Worm (Caenorhabditis elegans) whole organism, young adult: ENCODE results near the gene kel-10.

ENCODE experiments used
- B0019.2 ChIP-seq: fragments of 200-800 bp; sonication (Bioruptor generic); conservative IDR thresholded peaks from 2 replicates; pipeline ENCODE4 v1.3.6; 2022; ENCODE audit warnings: missing genetic modification reagents, missing genetic modification characterization, missing compliant biosample characterization
- B0035.1 ChIP-seq: sonication (generic microtip); optimal IDR thresholded peaks from 2 replicates; lab custom pipeline; 2016; ENCODE audit warnings: missing genetic modification characterization, mild to moderate bottlenecking, missing compliant biosample characterization, missing genotype, missing genetic modification reagents
- F22D6.2 ChIP-seq: sonication (generic microtip); optimal IDR thresholded peaks from 2 replicates; lab custom pipeline; 2016; ENCODE audit warnings: mild to moderate bottlenecking, missing genetic modification characterization, missing compliant biosample characterization
- F33H1.4 ChIP-seq: fragments of 200-800 bp; sonication (Bioruptor generic); IDR thresholded peaks from 2 replicates; pipeline ENCODE4 v1.3.6; 2022; ENCODE audit warnings: missing genetic modification reagents, missing genetic modification characterization, missing compliant biosample characterization
- F39B2.1 ChIP-seq: fragments of 200-800 bp; sonication (Bioruptor generic); IDR thresholded peaks from 2 replicates; pipeline ENCODE4 v1.3.6; 2022; ENCODE audit warnings: missing genetic modification reagents, missing genetic modification characterization, missing compliant biosample characterization
- F57C9.4 ChIP-seq: sonication (generic microtip); optimal IDR thresholded peaks from 2 replicates; lab custom pipeline; 2017; ENCODE audit warnings: mild to moderate bottlenecking, missing genetic modification characterization, missing compliant biosample characterization
- K12H6.12 ChIP-seq: fragments of 200-800 bp; sonication (Bioruptor generic); optimal IDR thresholded peaks from 2 replicates; lab custom pipeline; 2018; ENCODE audit warnings: mild to moderate bottlenecking, missing genetic modification characterization, missing compliant biosample characterization
- Y56A3A.18 ChIP-seq: fragments of 200-800 bp; sonication (Bioruptor generic); IDR thresholded peaks from 2 replicates; pipeline ENCODE4 v1.3.6; 2022; ENCODE audit warnings: missing genetic modification reagents, missing genetic modification characterization, missing compliant biosample characterization
- aptf-2 ChIP-seq: fragments of 200-800 bp; sonication (Bioruptor generic); conservative IDR thresholded peaks from 2 replicates; pipeline ENCODE4 v1.3.6; 2022; ENCODE audit warnings: missing genetic modification reagents, missing genetic modification characterization, missing compliant biosample characterization
- atf-7 ChIP-seq: sonication (generic microtip); optimal IDR thresholded peaks from 2 replicates; lab custom pipeline; 2017; ENCODE audit warnings: mild to moderate bottlenecking, missing genetic modification characterization, missing compliant biosample characterization
- attf-3 ChIP-seq: fragments of 200-800 bp; sonication (Bioruptor generic); conservative IDR thresholded peaks from 2 replicates; pipeline ENCODE4 v1.3.6; 2022; ENCODE audit warnings: missing genetic modification reagents, missing genetic modification characterization, missing compliant biosample characterization
- bed-1 ChIP-seq: fragments of 200-800 bp; sonication (Bioruptor generic); IDR thresholded peaks from 2 replicates; pipeline ENCODE4 v1.3.6; 2022; ENCODE audit warnings: missing genetic modification reagents, missing genetic modification characterization, missing compliant biosample characterization
- bed-2 ChIP-seq: fragments of 200-800 bp; sonication (Bioruptor generic); IDR thresholded peaks from 2 replicates; pipeline ENCODE4 v1.3.6; 2022; ENCODE audit warnings: missing genetic modification reagents, missing genetic modification characterization, missing compliant biosample characterization
- cebp-2 ChIP-seq: fragments of 200-800 bp; sonication (Bioruptor generic); IDR thresholded peaks from 2 replicates; pipeline ENCODE4 v1.3.6; 2022; ENCODE audit warnings: missing genetic modification characterization, missing compliant biosample characterization
- ceh-27 ChIP-seq: fragments of 200-800 bp; sonication (Bioruptor generic); optimal IDR thresholded peaks from 2 replicates; lab custom pipeline; 2018; ENCODE audit warnings: mild to moderate bottlenecking, missing genetic modification characterization, moderate library complexity, missing compliant biosample characterization
- ceh-40 ChIP-seq: fragments of 200-800 bp; sonication (Bioruptor generic); IDR thresholded peaks from 2 replicates; pipeline ENCODE4 v1.3.6; 2022; ENCODE audit warnings: missing genetic modification characterization, missing compliant biosample characterization
- ceh-91 ChIP-seq: fragments of 200-800 bp; sonication (Bioruptor generic); IDR thresholded peaks from 2 replicates; pipeline ENCODE4 v1.3.6; 2022; ENCODE audit warnings: missing genetic modification reagents, missing genetic modification characterization, missing compliant biosample characterization
- chd-7 ChIP-seq: sonication (generic microtip); optimal IDR thresholded peaks from 2 replicates; lab custom pipeline; 2016; ENCODE audit warnings: mild to moderate bottlenecking, missing genetic modification characterization, moderate library complexity, missing compliant biosample characterization
- egl-44 ChIP-seq: fragments of 200-800 bp; sonication (Bioruptor generic); IDR thresholded peaks from 2 replicates; pipeline ENCODE4 v1.3.6; 2022; ENCODE audit warnings: missing genetic modification reagents, missing genetic modification characterization, missing compliant biosample characterization
- ets-4 ChIP-seq: fragments of 200-800 bp; sonication (Bioruptor generic); optimal IDR thresholded peaks from 2 replicates; lab custom pipeline; 2018; ENCODE audit warnings: mild to moderate bottlenecking, missing genetic modification characterization, missing compliant biosample characterization
- hmg-1.2 ChIP-seq: fragments of 200-800 bp; sonication (Bioruptor generic); IDR thresholded peaks from 2 replicates; pipeline ENCODE4 v1.3.6; 2022; ENCODE audit warnings: missing genetic modification reagents, missing genetic modification characterization, missing compliant biosample characterization
- hsf-1 ChIP-seq: fragments of 200-800 bp; sonication (Bioruptor generic); IDR thresholded peaks from 2 replicates; pipeline ENCODE4 v1.3.6; 2022; ENCODE audit warnings: missing genetic modification reagents, missing genetic modification characterization, missing compliant biosample characterization
- lag-1 ChIP-seq: fragments of 200-800 bp; sonication (Bioruptor generic); IDR thresholded peaks from 2 replicates; pipeline ENCODE4 v1.3.6; 2022; ENCODE audit warnings: missing genetic modification reagents, missing genetic modification characterization, missing compliant biosample characterization
- lsl-1 ChIP-seq: fragments of 200-800 bp; sonication (Bioruptor generic); optimal IDR thresholded peaks from 2 replicates; lab custom pipeline; 2018; ENCODE audit warnings: mild to moderate bottlenecking, missing genetic modification characterization, moderate library complexity, missing compliant biosample characterization
- lsy-27 ChIP-seq: sonication (generic microtip); optimal IDR thresholded peaks from 2 replicates; lab custom pipeline; 2017; ENCODE audit warnings: missing genetic modification characterization, mild to moderate bottlenecking, missing compliant biosample characterization, antibody characterized with exemption, missing genotype, borderline replicate concordance; ENCODE audit not compliant: insufficient read depth
- madf-10 ChIP-seq: sonication (generic microtip); optimal IDR thresholded peaks from 2 replicates; lab custom pipeline; 2016; ENCODE audit warnings: mild to moderate bottlenecking, missing genetic modification characterization, missing compliant biosample characterization
- madf-6 ChIP-seq: fragments of 200-800 bp; sonication (Bioruptor generic); IDR thresholded peaks from 2 replicates; pipeline ENCODE4 v1.3.6; 2022; ENCODE audit warnings: missing genetic modification reagents, missing genetic modification characterization, missing compliant biosample characterization
- mcd-1 ChIP-seq: fragments of 200-800 bp; sonication (Bioruptor generic); IDR thresholded peaks from 2 replicates; pipeline ENCODE4 v1.3.6; 2022; ENCODE audit warnings: missing genetic modification reagents, missing genetic modification characterization, missing compliant biosample characterization
- nfyb-1 ChIP-seq: fragments of 200-800 bp; sonication (Bioruptor generic); IDR thresholded peaks from 2 replicates; pipeline ENCODE4 v1.3.6; 2022; ENCODE audit warnings: missing genetic modification reagents, missing genetic modification characterization, missing compliant biosample characterization
- nhr-120 ChIP-seq: fragments of 200-800 bp; sonication (Bioruptor generic); IDR thresholded peaks from 2 replicates; pipeline ENCODE4 v1.3.6; 2022; ENCODE audit warnings: missing genetic modification characterization, missing compliant biosample characterization
- nhr-179 ChIP-seq: sonication (generic microtip); optimal IDR thresholded peaks from 2 replicates; lab custom pipeline; 2016; ENCODE audit warnings: mild to moderate bottlenecking, missing genetic modification characterization, missing compliant biosample characterization
- nhr-80 ChIP-seq: sonication (generic microtip); optimal IDR thresholded peaks from 2 replicates; lab custom pipeline; 2016; ENCODE audit warnings: missing genetic modification characterization, missing compliant biosample characterization
- pbrm-1 ChIP-seq: fragments of 200-800 bp; sonication (Bioruptor generic); IDR thresholded peaks from 2 replicates; pipeline ENCODE4 v1.3.6; 2022; ENCODE audit warnings: missing genetic modification reagents, missing genetic modification characterization, missing compliant biosample characterization
- rec-8 ChIP-seq, 2 experiments: sonication (generic microtip); optimal IDR thresholded peaks; 2 replicates each; lab custom pipeline; 2016; ENCODE audit warnings: mild to moderate bottlenecking in 2 of 2, missing genetic modification characterization in 2 of 2, missing genetic modification reagents in 2 of 2, missing genotype in 2 of 2, missing biosample characterization in 1 of 2, missing compliant biosample characterization in 1 of 2, moderate library complexity in 1 of 2
- rpc-1 ChIP-seq, 2 experiments: fragments of 150-350 bp in 1 of 2; sonication (generic microtip) in 1 of 2; optimal IDR thresholded peaks; 2 replicates each; lab custom pipeline; 2014 to 2018; ENCODE audit warnings: missing biosample characterization in 1 of 2, missing genetic modification characterization in 1 of 2, missing genetic modification reagents in 1 of 2, missing genotype in 1 of 2
- sdz-38 ChIP-seq: sonication (generic microtip); optimal IDR thresholded peaks from 2 replicates; lab custom pipeline; 2016; ENCODE audit warnings: missing genotype, missing genetic modification characterization, missing compliant biosample characterization
- snpc-4 ChIP-seq, 5 experiments: fragments of 150-350 bp in 1 of 5; sonication (generic microtip) in 4 of 5; optimal IDR thresholded peaks; 2 replicates each; lab custom pipeline; 2014 to 2018; ENCODE audit warnings: missing genetic modification characterization in 5 of 5, missing biosample characterization in 3 of 5, antibody characterized with exemption in 2 of 5, mild to moderate bottlenecking in 2 of 5, missing compliant biosample characterization in 2 of 5, missing genotype in 2 of 5, moderate library complexity in 2 of 5, missing genetic modification reagents in 1 of 5
- unc-130 ChIP-seq: sonication (generic microtip); optimal IDR thresholded peaks from 2 replicates; lab custom pipeline; 2016; ENCODE audit warnings: missing genetic modification reagents, missing genetic modification characterization, missing compliant biosample characterization
- zim-3 ChIP-seq: sonication (generic microtip); optimal IDR thresholded peaks from 2 replicates; lab custom pipeline; 2017; ENCODE audit warnings: mild to moderate bottlenecking, missing genetic modification characterization, moderate library complexity, missing compliant biosample characterization
- ztf-25 ChIP-seq: fragments of 200-800 bp; sonication (Bioruptor generic); IDR thresholded peaks from 2 replicates; pipeline ENCODE4 v1.3.6; 2022; ENCODE audit warnings: missing genetic modification reagents, missing genetic modification characterization, missing compliant biosample characterization

Gene kel-10

DNA sequence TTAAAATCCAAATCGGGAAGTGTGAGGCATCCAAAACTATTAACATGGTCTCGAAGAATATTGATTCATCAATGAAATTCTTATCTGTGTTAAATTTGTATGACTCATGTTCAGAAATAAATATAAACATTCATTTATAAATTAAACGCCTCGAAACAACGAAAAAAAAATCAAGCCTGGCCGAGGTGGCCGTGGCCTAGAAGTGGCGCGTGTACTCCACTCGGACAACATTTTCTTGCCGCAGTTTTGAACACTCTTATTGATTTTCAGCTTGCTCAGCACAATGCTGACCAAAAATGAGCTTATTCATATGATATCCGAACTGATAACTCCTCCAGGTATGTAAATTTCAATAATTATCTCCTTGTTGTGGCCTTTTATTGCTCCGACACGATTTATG is 37.1 kb downstream of the kel-10 start, which contains the start of gene ekl-6 (continued):
- no peak for TF ChIP-seq F39B2.1 (GFP tag; lab: Robert Waterston, UW)
- TF ChIP-seq chd-7 (tag; lab: Kevin White, UChicago): no peak
- TF ChIP-seq ceh-27 (GFP tag; lab: Kevin White, UChicago): peak; percentile 67
- TF ChIP-seq nhr-179 (tag; lab: Kevin White, UChicago): no peak
- TF ChIP-seq nhr-120 (GFP tag; lab: Robert Waterston, UW): no peak
- TF ChIP-seq ztf-25 (GFP tag; lab: Robert Waterston, UW): no peak
- TF ChIP-seq F33H1.4 (GFP tag; lab: Robert Waterston, UW): no peak
- no peak for TF ChIP-seq F57C9.4 (tag; lab: Kevin White, UChicago)
- no peak for TF ChIP-seq ets-4 (GFP tag; lab: Kevin White, UChicago)
- TF ChIP-seq bed-2 (GFP tag; lab: Robert Waterston, UW): 0 out of 2 replicates have a peak, but pooled peaks have one; percentile 29
- TF ChIP-seq cebp-2 (GFP tag; lab: Robert Waterston, UW): no peak
- TF ChIP-seq pbrm-1 (GFP tag; lab: Robert Waterston, UW): no peak
- TF ChIP-seq zim-3 (tag; lab: Kevin White, UChicago): no peak
- no peak for TF ChIP-seq sdz-38
- no peak for TF ChIP-seq B0035.1
- TF ChIP-seq ceh-91 (GFP tag; lab: Robert Waterston, UW): peak; percentile 42; the same call in 1 of the 2 replicates
- TF ChIP-seq K12H6.12: peak; percentile 11
- no peak for TF ChIP-seq hsf-1
- TF ChIP-seq nfyb-1 (GFP tag; lab: Robert Waterston, UW): no peak
- TF ChIP-seq unc-130 (GFP tag; lab: Kevin White, UChicago): peak; percentile 79
- 0 out of 2 replicates have a peak, but pooled peaks have one; percentile 23 for TF ChIP-seq B0019.2 (GFP tag; lab: Robert Waterston, UW)
- TF ChIP-seq nhr-80 (tag; lab: Kevin White, UChicago): no peak
- no peak for TF ChIP-seq atf-7 (tag; lab: Kevin White, UChicago)
- TF ChIP-seq attf-3 (GFP tag; lab: Robert Waterston, UW): no peak
- no peak for TF ChIP-seq lsy-27 (tag; lab: Kevin White, UChicago)
- no peak for TF ChIP-seq snpc-4 (GFP tag; optimal IDR thresholded peaks at IDR 0.05; lab: Kevin White, UChicago)
- TF ChIP-seq snpc-4 (tag; optimal IDR thresholded peaks at IDR 0.05; lab: Kevin White, UChicago): no peak
- no peak for TF ChIP-seq hmg-1.2 (GFP tag; lab: Robert Waterston, UW)
- TF ChIP-seq lag-1 (GFP tag; lab: Robert Waterston, UW): no peak
- no peak for TF ChIP-seq F22D6.2 (tag; lab: Kevin White, UChicago)
- TF ChIP-seq aptf-2 (GFP tag; lab: Robert Waterston, UW): 0 out of 2 replicates have a peak, but pooled peaks have one; percentile 9
- no peak for TF ChIP-seq ceh-40 (GFP tag; lab: Robert Waterston, UW)
- TF ChIP-seq madf-10: no peak
- TF ChIP-seq bed-1 (GFP tag; lab: Robert Waterston, UW): no peak
- TF ChIP-seq madf-6: peak; percentile 53; the same call in 1 of the 2 replicates
- TF ChIP-seq egl-44 (GFP tag; lab: Robert Waterston, UW): no peak
- TF ChIP-seq rpc-1 (optimal IDR thresholded peaks at IDR 0.05; lab: Kevin White, UChicago): no peak
- TF ChIP-seq rpc-1 (tag; optimal IDR thresholded peaks at IDR 0.05; lab: Kevin White, UChicago): no peak
- TF ChIP-seq mcd-1: peak; percentile 55
- peak in 1 of 2 experiments; percentile 58 for TF ChIP-seq rec-8 (tag; optimal IDR thresholded peaks at IDR 0.05; lab: Kevin White, UChicago)
- TF ChIP-seq Y56A3A.18 (GFP tag; lab: Robert Waterston, UW): no peak
- TF ChIP-seq lsl-1 (GFP tag; lab: Kevin White, UChicago): peak; percentile 4
